Fruit fly (Drosophila melanogaster) whole organism, embryonic: ENCODE results near the gene CG3119.

Source experiments
- B-H1 ChIP-seq: fragments of 200-800 bp; sonication (Bioruptor generic); IDR thresholded peaks from 3 replicates; pipeline ENCODE4 v1.3.6; 2022; ENCODE audit warnings: missing biosample characterization, missing genetic modification characterization
- Bdp1 ChIP-seq: fragments of 200-800 bp; sonication (Bioruptor generic); optimal IDR thresholded peaks from 3 replicates; lab custom pipeline; 2016; ENCODE audit warnings: missing biosample characterization, missing genetic modification characterization
- Blimp-1 ChIP-seq: fragments of 200-800 bp; sonication (Bioruptor generic); optimal IDR thresholded peaks from 3 replicates; lab custom pipeline; 2018; ENCODE audit warnings: missing biosample characterization, missing genetic modification characterization, mild to moderate bottlenecking, moderate library complexity, missing genetic modification reagents
- CG11696 ChIP-seq: fragments of 200-800 bp; sonication (Bioruptor generic); IDR thresholded peaks from 2 replicates; pipeline ENCODE4 v1.3.6; 2022; ENCODE audit warnings: missing biosample characterization, missing genetic modification characterization
- CG12155 ChIP-seq: fragments of 200-800 bp; sonication (Bioruptor generic); optimal IDR thresholded peaks from 3 replicates; lab custom pipeline; 2016; ENCODE audit warnings: missing biosample characterization, missing genetic modification characterization
- CG13775 ChIP-seq: fragments of 200-800 bp; sonication (Bioruptor generic); optimal IDR thresholded peaks from 3 replicates; lab custom pipeline; 2017; ENCODE audit warnings: missing biosample characterization, mild to moderate bottlenecking, missing genetic modification characterization
- CG1647 ChIP-seq: fragments of 200-800 bp; sonication (Bioruptor generic); optimal IDR thresholded peaks from 3 replicates; lab custom pipeline; 2016; ENCODE audit warnings: missing biosample characterization, missing genetic modification characterization
- CG17328 ChIP-seq: fragments of 200-800 bp; sonication (Bioruptor generic); IDR thresholded peaks from 2 replicates; pipeline ENCODE4 v1.3.6; 2022; ENCODE audit warnings: missing biosample characterization, missing genetic modification characterization
- CG17802 ChIP-seq: fragments of 200-800 bp; sonication (Bioruptor generic); optimal IDR thresholded peaks from 2 replicates; lab custom pipeline; 2018; ENCODE audit warnings: missing biosample characterization, mild to moderate bottlenecking, missing genetic modification characterization, moderate library complexity
- CG1792 ChIP-seq: fragments of 200-800 bp; sonication (Bioruptor generic); optimal IDR thresholded peaks from 2 replicates; lab custom pipeline; 2016; ENCODE audit warnings: missing biosample characterization, missing genetic modification characterization
- CG2120 ChIP-seq: fragments of 200-800 bp; sonication (Bioruptor generic); optimal IDR thresholded peaks from 3 replicates; lab custom pipeline; 2016; ENCODE audit warnings: missing biosample characterization, missing genetic modification characterization
- CG2875 ChIP-seq: fragments of 200-800 bp; sonication (Bioruptor generic); optimal IDR thresholded peaks from 2 replicates; lab custom pipeline; 2017; ENCODE audit warnings: missing biosample characterization, mild to moderate bottlenecking, missing genetic modification characterization, missing genetic modification reagents
- CG30020 ChIP-seq: fragments of 200-800 bp; optimal IDR thresholded peaks from 2 replicates; lab custom pipeline; 2019; ENCODE audit warnings: missing biosample characterization, mild to moderate bottlenecking, missing genetic modification characterization, moderate library complexity
- CG33213 ChIP-seq: fragments of 200-800 bp; sonication (Bioruptor generic); optimal IDR thresholded peaks from 3 replicates; lab custom pipeline; 2016; ENCODE audit warnings: missing biosample characterization, missing genetic modification characterization
- CG6254 ChIP-seq: fragments of 200-800 bp; sonication (Bioruptor generic); optimal IDR thresholded peaks from 3 replicates; lab custom pipeline; 2017; ENCODE audit warnings: mild to moderate bottlenecking, missing biosample characterization, missing genetic modification reagents, missing genetic modification characterization
- CG6854 ChIP-seq: fragments of 200-800 bp; sonication (Bioruptor generic); optimal IDR thresholded peaks from 3 replicates; lab custom pipeline; 2017; ENCODE audit warnings: missing biosample characterization, mild to moderate bottlenecking, missing genetic modification characterization
- CG7271 ChIP-seq: fragments of 200-800 bp; sonication (Bioruptor generic); optimal IDR thresholded peaks from 2 replicates; lab custom pipeline; 2018; ENCODE audit warnings: missing biosample characterization, mild to moderate bottlenecking, missing genetic modification characterization, moderate library complexity
- CG8765 ChIP-seq: fragments of 200-800 bp; sonication (Bioruptor generic); IDR thresholded peaks from 2 replicates; pipeline ENCODE4 v1.3.6; 2022; ENCODE audit warnings: missing biosample characterization, missing genetic modification characterization
- CG8924 ChIP-seq: fragments of 200-800 bp; optimal IDR thresholded peaks from 3 replicates; lab custom pipeline; 2019; ENCODE audit warnings: missing biosample characterization, mild to moderate bottlenecking, missing genetic modification characterization, moderate library complexity
- CrebB ChIP-seq: fragments of 200-800 bp; sonication (Bioruptor generic); optimal IDR thresholded peaks from 3 replicates; lab custom pipeline; 2018; ENCODE audit warnings: missing biosample characterization, mild to moderate bottlenecking, missing genetic modification characterization
- D19A ChIP-seq: fragments of 200-800 bp; optimal IDR thresholded peaks from 3 replicates; lab custom pipeline; 2019; ENCODE audit warnings: missing biosample characterization, mild to moderate bottlenecking, missing genetic modification characterization, moderate library complexity
- Gsc ChIP-seq: fragments of 200-800 bp; sonication (Bioruptor generic); IDR thresholded peaks from 2 replicates; pipeline ENCODE4 v1.3.6; 2022; ENCODE audit warnings: missing biosample characterization, missing genetic modification characterization
- HLHmδ ChIP-seq: fragments of 200-800 bp; sonication (Bioruptor generic); optimal IDR thresholded peaks from 2 replicates; lab custom pipeline; 2018; ENCODE audit warnings: missing biosample characterization, mild to moderate bottlenecking, missing genetic modification characterization, moderate library complexity
- HmgD ChIP-seq: fragments of 200-800 bp; sonication (Bioruptor generic); optimal IDR thresholded peaks from 3 replicates; lab custom pipeline; 2016; ENCODE audit warnings: missing biosample characterization, missing genetic modification characterization
- Lpt ChIP-seq: fragments of >200 bp; optimal IDR thresholded peaks from 2 replicates; lab custom pipeline; 2018; ENCODE audit warnings: missing biosample characterization, missing genetic modification characterization
- Opbp ChIP-seq: fragments of 200-800 bp; sonication (Bioruptor generic); IDR thresholded peaks from 3 replicates; pipeline ENCODE4 v1.3.6; 2022; ENCODE audit warnings: missing biosample characterization, missing genetic modification characterization; ENCODE audit not compliant: partially characterized antibody
- Pdp1 ChIP-seq, 2 experiments: fragments of 200-800 bp; sonication (Bioruptor generic); optimal IDR thresholded peaks; 3 replicates each; lab custom pipeline; 2016; ENCODE audit warnings: missing biosample characterization in 2 of 2, missing genetic modification characterization in 2 of 2, mild to moderate bottlenecking in 1 of 2, moderate library complexity in 1 of 2
- Sry-δ ChIP-seq: fragments of 200-800 bp; sonication (Bioruptor generic); optimal IDR thresholded peaks from 2 replicates; lab custom pipeline; 2016; ENCODE audit warnings: missing biosample characterization, missing genetic modification characterization
- Ssrp ChIP-seq: fragments of 200-800 bp; sonication (Bioruptor generic); optimal IDR thresholded peaks from 2 replicates; lab custom pipeline; 2018; ENCODE audit warnings: missing biosample characterization, mild to moderate bottlenecking, missing genetic modification characterization, moderate library complexity
- Stat92E ChIP-seq, 3 experiments: fragments of >200 bp in 2 of 3; fragments of 200-800 bp in 1 of 3; sonication (Bioruptor generic) in 1 of 3; optimal IDR thresholded peaks; 2 replicates each; lab custom pipeline; 2017 to 2019; ENCODE audit warnings: missing biosample characterization in 3 of 3, missing genetic modification characterization in 3 of 3, mild to moderate bottlenecking in 1 of 3, moderate library complexity in 1 of 3
- TFAM ChIP-seq: fragments of 200-800 bp; sonication (Bioruptor generic); optimal IDR thresholded peaks from 2 replicates; lab custom pipeline; 2017; ENCODE audit warnings: missing biosample characterization, missing genetic modification characterization, inconsistent platforms
- ac ChIP-seq: fragments of 200-800 bp; sonication (Bioruptor generic); optimal IDR thresholded peaks from 3 replicates; lab custom pipeline; 2017; ENCODE audit warnings: missing biosample characterization, mild to moderate bottlenecking, missing genetic modification characterization
- az2 ChIP-seq: fragments of 200-800 bp; sonication (Bioruptor generic); optimal IDR thresholded peaks from 3 replicates; lab custom pipeline; 2016; ENCODE audit warnings: missing biosample characterization, missing genetic modification characterization
- br ChIP-seq: fragments of >200 bp; optimal IDR thresholded peaks from 2 replicates; lab custom pipeline; 2017
- croc ChIP-seq: fragments of 200-800 bp; sonication (Bioruptor generic); conservative IDR thresholded peaks from 3 replicates; pipeline ENCODE4 v1.3.6; 2022; ENCODE audit warnings: missing biosample characterization, missing genetic modification characterization
- crol ChIP-seq: fragments of 200-800 bp; sonication (Bioruptor generic); IDR thresholded peaks from 2 replicates; pipeline ENCODE4 v1.3.6; 2022; ENCODE audit warnings: missing biosample characterization, missing genetic modification characterization
- da ChIP-seq: fragments of 200-800 bp; sonication (Bioruptor generic); optimal IDR thresholded peaks from 2 replicates; lab custom pipeline; 2016; ENCODE audit warnings: missing biosample characterization, missing genetic modification characterization
- emc ChIP-seq: fragments of 200-800 bp; sonication (Bioruptor generic); optimal IDR thresholded peaks from 2 replicates; lab custom pipeline; 2016; ENCODE audit warnings: missing biosample characterization, missing genetic modification characterization
- fd102C ChIP-seq: fragments of 200-800 bp; sonication (Bioruptor generic); optimal IDR thresholded peaks from 2 replicates; lab custom pipeline; 2018; ENCODE audit warnings: missing biosample characterization, mild to moderate bottlenecking, missing genetic modification characterization, moderate library complexity
- fru ChIP-seq: fragments of >200 bp; optimal IDR thresholded peaks from 2 replicates; lab custom pipeline; 2017
- grau ChIP-seq: fragments of 200-800 bp; optimal IDR thresholded peaks from 3 replicates; lab custom pipeline; 2019; ENCODE audit warnings: missing biosample characterization, mild to moderate bottlenecking, missing genetic modification characterization, moderate library complexity
- hb ChIP-seq: fragments of 200-800 bp; sonication (Bioruptor generic); IDR thresholded peaks from 3 replicates; pipeline ENCODE4 v1.3.6; 2022; ENCODE audit warnings: missing biosample characterization, missing genetic modification characterization; ENCODE audit not compliant: partially characterized antibody
- kay ChIP-seq: fragments of 200-800 bp; sonication (Bioruptor generic); optimal IDR thresholded peaks from 2 replicates; lab custom pipeline; 2016; ENCODE audit warnings: missing biosample characterization, missing genetic modification characterization
- lab ChIP-seq: fragments of 200-800 bp; sonication (Bioruptor generic); optimal IDR thresholded peaks from 3 replicates; lab custom pipeline; 2017; ENCODE audit warnings: missing biosample characterization, missing genetic modification characterization, mild to moderate bottlenecking, moderate library complexity, missing genetic modification reagents
- mld ChIP-seq: fragments of 200-800 bp; sonication (Bioruptor generic); IDR thresholded peaks from 3 replicates; pipeline ENCODE4 v1.3.6; 2022; ENCODE audit warnings: missing biosample characterization, missing genetic modification characterization; ENCODE audit not compliant: partially characterized antibody
- odd ChIP-seq: fragments of 200-800 bp; sonication (Bioruptor generic); optimal IDR thresholded peaks from 2 replicates; lab custom pipeline; 2017; ENCODE audit warnings: missing biosample characterization, mild to moderate bottlenecking, missing genetic modification characterization
- ro ChIP-seq: fragments of 200-800 bp; sonication (Bioruptor generic); IDR thresholded peaks from 2 replicates; pipeline ENCODE4 v1.3.6; 2022; ENCODE audit warnings: missing biosample characterization, missing genetic modification characterization
- sob ChIP-seq: fragments of 200-800 bp; sonication (Bioruptor generic); IDR thresholded peaks from 2 replicates; pipeline ENCODE4 v1.3.6; 2022; ENCODE audit warnings: missing biosample characterization, missing genetic modification characterization
- tll ChIP-seq, 2 experiments: fragments of 200-800 bp in 1 of 2; fragments of >200 bp in 1 of 2; sonication (Bioruptor generic) in 1 of 2; optimal IDR thresholded peaks; 2 replicates each; lab custom pipeline; 2017 to 2019; ENCODE audit warnings: missing biosample characterization in 2 of 2, missing genetic modification characterization in 2 of 2, mild to moderate bottlenecking in 1 of 2, moderate library complexity in 1 of 2
- vfl ChIP-seq: fragments of 200-800 bp; sonication (Bioruptor generic); optimal IDR thresholded peaks from 2 replicates; lab custom pipeline; 2016; ENCODE audit warnings: missing biosample characterization, missing genetic modification characterization
- wor ChIP-seq: fragments of 200-800 bp; sonication (Bioruptor generic); IDR thresholded peaks from 2 replicates; pipeline ENCODE4 v1.3.6; 2022; ENCODE audit warnings: missing biosample characterization, missing genetic modification characterization

Gene CG3119

DNA sequence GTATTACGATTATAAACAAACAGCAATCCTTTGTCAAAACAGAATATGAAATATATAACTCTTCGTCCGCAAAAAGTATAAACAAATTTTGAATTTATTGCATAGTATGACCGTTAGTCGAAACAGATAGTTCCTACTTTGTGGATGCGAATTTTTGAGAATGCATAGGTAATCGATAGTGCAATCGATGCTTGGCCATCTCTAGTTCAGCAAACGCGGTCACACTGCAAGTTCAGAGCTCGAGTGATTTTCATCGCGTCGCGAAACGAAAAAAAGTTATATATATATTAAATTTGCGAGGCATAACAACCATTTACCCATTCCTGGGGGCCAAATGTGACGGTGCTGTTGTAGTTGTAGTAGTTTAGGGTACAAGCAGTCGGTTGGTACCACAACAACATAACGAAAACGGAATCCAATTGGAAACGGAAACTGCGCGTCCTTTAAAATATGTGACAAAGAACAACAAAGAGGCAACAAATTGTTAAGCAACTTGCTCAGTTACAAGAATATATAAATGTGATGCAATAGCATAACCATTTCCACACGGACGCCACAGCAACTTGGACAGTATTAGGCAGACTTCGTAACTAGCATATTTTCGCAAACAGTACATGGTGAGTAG is 19.4 kb upstream of the CG3119 start, which contains the start of gene CG2991 (continued):
- peak; percentile 16 to 55 for TF ChIP-seq Pdp1 (GFP tag; optimal IDR thresholded peaks at IDR 0.05; lab: Kevin White, UChicago)
- peak; percentile 52 for TF ChIP-seq D19A (tag; lab: Kevin White, UChicago)
- TF ChIP-seq B-H1 (GFP tag; lab: Robert Waterston, UW) = no peak
- no peak for TF ChIP-seq wor
- no peak for TF ChIP-seq Bdp1 (GFP tag; lab: Kevin White, UChicago)
- TF ChIP-seq Ssrp (tag; lab: Kevin White, UChicago) = no peak
- TF ChIP-seq mld (GFP tag; lab: Robert Waterston, UW) = no peak
- TF ChIP-seq CG2875 (GFP tag; lab: Kevin White, UChicago) = no peak
- no peak for TF ChIP-seq az2 (GFP tag; lab: Kevin White, UChicago)
- peak; percentile 45 for TF ChIP-seq grau (tag; lab: Kevin White, UChicago)
- peak; percentile 77 for TF ChIP-seq CG30020 (tag; lab: Kevin White, UChicago)
- no peak for TF ChIP-seq Blimp-1 (GFP tag; lab: Kevin White, UChicago)
- no peak for TF ChIP-seq tll (GFP tag; optimal IDR thresholded peaks at IDR 0.05; lab: Kevin White, UChicago)
- TF ChIP-seq Stat92E (GFP tag; optimal IDR thresholded peaks at IDR 0.05; lab: Kevin White, UChicago) = peak in 1 of 3 experiments; percentile 38
- TF ChIP-seq CG1647 (GFP tag; lab: Kevin White, UChicago) = peak; percentile 14
- TF ChIP-seq br = no peak
- TF ChIP-seq crol = no peak
- no peak for TF ChIP-seq ac (GFP tag; lab: Kevin White, UChicago)
- peak; percentile 94 for TF ChIP-seq Opbp (GFP tag; lab: Robert Waterston, UW)
- peak; percentile 20 for TF ChIP-seq CG12155
- no peak for TF ChIP-seq da (GFP tag; lab: Kevin White, UChicago)
- TF ChIP-seq CG13775 (GFP tag; lab: Kevin White, UChicago) = no peak
- no peak for TF ChIP-seq CrebB (tag; lab: Kevin White, UChicago)
- TF ChIP-seq CG11696 = no peak
- TF ChIP-seq croc = no peak
- peak; percentile 53; the same call in 1 of the 3 replicates for TF ChIP-seq hb (GFP tag; lab: Robert Waterston, UW)
- TF ChIP-seq Lpt (GFP tag; lab: Kevin White, UChicago) = no peak
- TF ChIP-seq sob (GFP tag; lab: Robert Waterston, UW) = peak; percentile 57
- no peak for TF ChIP-seq fru
- TF ChIP-seq CG1792 (GFP tag; lab: Kevin White, UChicago) = no peak
- TF ChIP-seq lab (GFP tag; lab: Kevin White, UChicago) = peak; percentile 36
- TF ChIP-seq emc (GFP tag; lab: Kevin White, UChicago) = no peak
- TF ChIP-seq fd102C = no peak
- TF ChIP-seq CG6254 (GFP tag; lab: Kevin White, UChicago) = no peak
- no peak for TF ChIP-seq HmgD (GFP tag; lab: Kevin White, UChicago)
- no peak for TF ChIP-seq vfl (GFP tag; lab: Kevin White, UChicago)
- TF ChIP-seq HLHmδ (GFP tag; lab: Kevin White, UChicago) = peak; percentile 17
- TF ChIP-seq CG17328 (GFP tag; lab: Robert Waterston, UW) = no peak
- no peak for TF ChIP-seq CG6854 (GFP tag; lab: Kevin White, UChicago)
- no peak for TF ChIP-seq kay
- peak; percentile 68 for TF ChIP-seq CG33213 (GFP tag; lab: Kevin White, UChicago)
- TF ChIP-seq odd (GFP tag; lab: Kevin White, UChicago) = no peak
- TF ChIP-seq ro (GFP tag; lab: Robert Waterston, UW) = no peak
- peak; percentile 41 for TF ChIP-seq CG2120 (GFP tag; lab: Kevin White, UChicago)
- no peak for TF ChIP-seq CG7271 (tag; lab: Kevin White, UChicago)
- no peak for TF ChIP-seq Gsc (GFP tag; lab: Robert Waterston, UW)
- TF ChIP-seq CG8765 (GFP tag; lab: Robert Waterston, UW) = no peak
- no peak for TF ChIP-seq CG17802 (tag; lab: Kevin White, UChicago)
- TF ChIP-seq CG8924 = peak; percentile 77
- TF ChIP-seq TFAM (GFP tag; lab: Kevin White, UChicago) = no peak
- peak; percentile 96 for TF ChIP-seq Sry-δ (GFP tag; lab: Kevin White, UChicago)
